Worm (Caenorhabditis elegans) whole organism, dauer: Measurements from ENCODE around the gene rpac-40.

Experiments
- unc-62 ChIP-seq: sonication (generic microtip); optimal IDR thresholded peaks from 2 replicates; lab custom pipeline; 2017; ENCODE audit warnings: missing biosample characterization, missing genetic modification reagents, missing genetic modification characterization

Gene rpac-40

ce11 chrV:4250047-4250446 lies 50.8 kb downstream of the rpac-40 start, which contains the start of gene srt-13:
srt-13 (minus strand) TSS chrV:4250147.
- no peak for TF ChIP-seq unc-62 (GFP tag; lab: Kevin White, UChicago)
